Fruit fly (Drosophila melanogaster) whole organism, embryonic: ENCODE results near the gene ebd1.

Experiments used
- Adf1 ChIP-seq: fragments of 200-800 bp; sonication (Bioruptor generic); IDR thresholded peaks from 2 replicates; pipeline ENCODE4 v1.3.6; 2022; ENCODE audit warnings: missing biosample characterization, missing genetic modification characterization
- CG10147 ChIP-seq: fragments of 200-800 bp; sonication (Bioruptor generic); optimal IDR thresholded peaks from 2 replicates; lab custom pipeline; 2019; ENCODE audit warnings: missing biosample characterization, mild to moderate bottlenecking, missing genetic modification characterization, moderate library complexity
- CG10274 ChIP-seq: fragments of 200-800 bp; sonication (Bioruptor generic); optimal IDR thresholded peaks from 3 replicates; lab custom pipeline; 2017; ENCODE audit warnings: missing biosample characterization, mild to moderate bottlenecking, missing genetic modification characterization
- CG10321 ChIP-seq: fragments of 200-800 bp; sonication (Bioruptor generic); IDR thresholded peaks from 2 replicates; pipeline ENCODE4 v1.3.6; 2022; ENCODE audit warnings: missing biosample characterization, missing genetic modification characterization
- CG11560 ChIP-seq: fragments of 200-800 bp; sonication (Bioruptor generic); IDR thresholded peaks from 3 replicates; pipeline ENCODE4 v1.3.6; 2022; ENCODE audit warnings: missing biosample characterization, missing genetic modification characterization
- CG12391 ChIP-seq: fragments of 200-800 bp; sonication (Bioruptor generic); optimal IDR thresholded peaks from 3 replicates; lab custom pipeline; 2018; ENCODE audit warnings: missing biosample characterization, mild to moderate bottlenecking, missing genetic modification characterization, moderate library complexity
- CG13296 ChIP-seq: fragments of 200-800 bp; sonication (Bioruptor generic); optimal IDR thresholded peaks from 3 replicates; lab custom pipeline; 2018; ENCODE audit warnings: missing biosample characterization, mild to moderate bottlenecking, missing genetic modification characterization
- CG15011 ChIP-seq: fragments of 200-800 bp; sonication (Bioruptor generic); optimal IDR thresholded peaks from 3 replicates; lab custom pipeline; 2018; ENCODE audit warnings: missing biosample characterization, mild to moderate bottlenecking, missing genetic modification characterization
- CG15479 ChIP-seq: fragments of 200-800 bp; sonication (Bioruptor generic); optimal IDR thresholded peaks from 3 replicates; lab custom pipeline; 2019; ENCODE audit warnings: missing biosample characterization, mild to moderate bottlenecking, missing genetic modification characterization, moderate library complexity
- CG17912 ChIP-seq: fragments of 200-800 bp; sonication (Bioruptor generic); optimal IDR thresholded peaks from 2 replicates; lab custom pipeline; 2018; ENCODE audit warnings: missing biosample characterization, mild to moderate bottlenecking, missing genetic modification characterization
- CG30020 ChIP-seq: fragments of 200-800 bp; optimal IDR thresholded peaks from 2 replicates; lab custom pipeline; 2019; ENCODE audit warnings: missing biosample characterization, mild to moderate bottlenecking, missing genetic modification characterization, moderate library complexity
- CG32532 ChIP-seq: fragments of 200-800 bp; sonication (Bioruptor generic); IDR thresholded peaks from 2 replicates; pipeline ENCODE4 v1.3.6; 2022; ENCODE audit warnings: missing biosample characterization, missing genetic modification characterization
- CG32767 ChIP-seq: fragments of 200-800 bp; sonication (Bioruptor generic); IDR thresholded peaks from 2 replicates; pipeline ENCODE4 v1.3.6; 2022; ENCODE audit warnings: missing biosample characterization, missing genetic modification characterization
- CG34422 ChIP-seq: fragments of 200-800 bp; sonication (Bioruptor generic); IDR thresholded peaks from 3 replicates; pipeline ENCODE4 v1.3.6; 2022; ENCODE audit warnings: missing biosample characterization, missing genetic modification characterization
- CG3847 ChIP-seq: fragments of 200-800 bp; sonication (Bioruptor generic); IDR thresholded peaks from 2 replicates; pipeline ENCODE4 v1.3.6; 2022; ENCODE audit warnings: missing biosample characterization, missing genetic modification characterization
- CG4282 ChIP-seq: fragments of 200-800 bp; sonication (Bioruptor generic); optimal IDR thresholded peaks from 2 replicates; lab custom pipeline; 2016; ENCODE audit warnings: missing biosample characterization, missing genetic modification characterization
- CG4360 ChIP-seq: fragments of 200-800 bp; sonication (Bioruptor generic); IDR thresholded peaks from 2 replicates; pipeline ENCODE4 v1.3.6; 2022; ENCODE audit warnings: missing biosample characterization, missing genetic modification characterization
- CG43689 ChIP-seq: fragments of 200-800 bp; sonication (Bioruptor generic); IDR thresholded peaks from 2 replicates; pipeline ENCODE4 v1.3.6; 2022; ENCODE audit warnings: missing biosample characterization, missing genetic modification characterization
- CG4617 ChIP-seq: fragments of 200-800 bp; sonication (Bioruptor generic); optimal IDR thresholded peaks from 3 replicates; lab custom pipeline; 2016; ENCODE audit warnings: missing biosample characterization, missing genetic modification characterization, borderline replicate concordance
- CG4820 ChIP-seq: fragments of 200-800 bp; sonication (Bioruptor generic); optimal IDR thresholded peaks from 3 replicates; lab custom pipeline; 2016; ENCODE audit warnings: missing biosample characterization, missing genetic modification characterization
- CG6175 ChIP-seq: fragments of 200-800 bp; sonication (Bioruptor generic); IDR thresholded peaks from 3 replicates; pipeline ENCODE4 v1.3.6; 2022; ENCODE audit warnings: missing biosample characterization, missing genetic modification characterization
- CG6765 ChIP-seq: fragments of 200-800 bp; sonication (Bioruptor generic); optimal IDR thresholded peaks from 3 replicates; lab custom pipeline; 2017; ENCODE audit warnings: missing biosample characterization, mild to moderate bottlenecking, missing genetic modification characterization
- CG7372 ChIP-seq: fragments of 200-800 bp; sonication (Bioruptor generic); IDR thresholded peaks from 2 replicates; pipeline ENCODE4 v1.3.6; 2022; ENCODE audit warnings: missing biosample characterization, missing genetic modification characterization
- CkIIα-i1 ChIP-seq: fragments of 200-800 bp; sonication (Bioruptor generic); IDR thresholded peaks from 2 replicates; pipeline ENCODE4 v1.3.6; 2022; ENCODE audit warnings: missing biosample characterization, missing genetic modification characterization
- Dfd ChIP-seq, 2 experiments: fragments of >200 bp; optimal IDR thresholded peaks; 2 replicates each; lab custom pipeline; 2017; ENCODE audit warnings: missing biosample characterization in 2 of 2, missing genetic modification characterization in 2 of 2
- Dll ChIP-seq: fragments of 200-800 bp; sonication (Bioruptor generic); IDR thresholded peaks from 4 replicates; pipeline ENCODE4 v1.3.6; 2022; ENCODE audit warnings: missing biosample characterization, missing genetic modification characterization; ENCODE audit not compliant: partially characterized antibody
- HmgD ChIP-seq: fragments of 200-800 bp; sonication (Bioruptor generic); optimal IDR thresholded peaks from 3 replicates; lab custom pipeline; 2016; ENCODE audit warnings: missing biosample characterization, missing genetic modification characterization
- Nf-YB ChIP-seq: fragments of 200-800 bp; sonication (Bioruptor generic); optimal IDR thresholded peaks from 3 replicates; lab custom pipeline; 2019; ENCODE audit warnings: missing biosample characterization, mild to moderate bottlenecking, missing genetic modification characterization, moderate library complexity
- Opbp ChIP-seq: fragments of 200-800 bp; sonication (Bioruptor generic); IDR thresholded peaks from 3 replicates; pipeline ENCODE4 v1.3.6; 2022; ENCODE audit warnings: missing biosample characterization, missing genetic modification characterization; ENCODE audit not compliant: partially characterized antibody
- Pdp1 ChIP-seq, 2 experiments: fragments of 200-800 bp; sonication (Bioruptor generic); optimal IDR thresholded peaks; 3 replicates each; lab custom pipeline; 2016; ENCODE audit warnings: missing biosample characterization in 2 of 2, missing genetic modification characterization in 2 of 2, mild to moderate bottlenecking in 1 of 2, moderate library complexity in 1 of 2
- Side ChIP-seq: fragments of 200-800 bp; sonication (Bioruptor generic); optimal IDR thresholded peaks from 2 replicates; lab custom pipeline; 2016; ENCODE audit warnings: missing biosample characterization, missing genetic modification characterization
- Six4 ChIP-seq: fragments of 200-800 bp; sonication (Bioruptor generic); optimal IDR thresholded peaks from 2 replicates; lab custom pipeline; 2016; ENCODE audit warnings: missing biosample characterization, missing genetic modification characterization
- Spps ChIP-seq: fragments of 200-800 bp; sonication (Bioruptor generic); optimal IDR thresholded peaks from 2 replicates; lab custom pipeline; 2018; ENCODE audit warnings: missing biosample characterization, mild to moderate bottlenecking, missing genetic modification characterization
- Sry-β ChIP-seq: fragments of 200-800 bp; sonication (Bioruptor generic); optimal IDR thresholded peaks from 2 replicates; lab custom pipeline; 2018; ENCODE audit warnings: missing biosample characterization, mild to moderate bottlenecking, missing genetic modification characterization, moderate library complexity
- Usf ChIP-seq: fragments of 200-800 bp; sonication (Bioruptor generic); optimal IDR thresholded peaks from 2 replicates; lab custom pipeline; 2017; ENCODE audit warnings: missing genotype, missing biosample characterization, missing genetic modification characterization
- YL-1 ChIP-seq: fragments of 200-800 bp; sonication (Bioruptor generic); optimal IDR thresholded peaks from 3 replicates; lab custom pipeline; 2017; ENCODE audit warnings: missing biosample characterization, mild to moderate bottlenecking, missing genetic modification characterization
- ara ChIP-seq: fragments of 200-800 bp; sonication (Bioruptor generic); IDR thresholded peaks from 2 replicates; pipeline ENCODE4 v1.3.6; 2022; ENCODE audit warnings: missing biosample characterization, missing genetic modification characterization
- ato ChIP-seq: fragments of 200-800 bp; sonication (Bioruptor generic); IDR thresholded peaks from 2 replicates; pipeline ENCODE4 v1.3.6; 2022; ENCODE audit warnings: missing biosample characterization, missing genetic modification characterization; ENCODE audit not compliant: partially characterized antibody
- ems ChIP-seq: fragments of 200-800 bp; sonication (Bioruptor generic); optimal IDR thresholded peaks from 3 replicates; lab custom pipeline; 2016; ENCODE audit warnings: missing biosample characterization, missing genetic modification characterization
- ewg ChIP-seq: fragments of 200-800 bp; sonication (Bioruptor generic); optimal IDR thresholded peaks from 3 replicates; lab custom pipeline; 2017; ENCODE audit warnings: mild to moderate bottlenecking, missing biosample characterization, missing genetic modification reagents, missing genetic modification characterization
- nmo ChIP-seq: fragments of 200-800 bp; sonication (Bioruptor generic); optimal IDR thresholded peaks from 2 replicates; lab custom pipeline; 2018; ENCODE audit warnings: missing biosample characterization, mild to moderate bottlenecking, missing genetic modification characterization, moderate library complexity
- pan ChIP-seq, 4 experiments: fragments of >200 bp in 3 of 4; fragments of 200-800 bp in 1 of 4; sonication (Bioruptor generic) in 1 of 4; optimal IDR thresholded peaks in 3 of 4; IDR thresholded peaks in 1 of 4; 2 replicates each; pipeline versions ENCODE4 v1.3.6 to Lab custom; 2017 to 2022; ENCODE audit warnings: missing biosample characterization in 2 of 4, missing genetic modification characterization in 2 of 4, mixed read lengths in 1 of 4
- ro ChIP-seq: fragments of 200-800 bp; sonication (Bioruptor generic); IDR thresholded peaks from 2 replicates; pipeline ENCODE4 v1.3.6; 2022; ENCODE audit warnings: missing biosample characterization, missing genetic modification characterization
- salm ChIP-seq: fragments of 200-800 bp; sonication (Bioruptor generic); optimal IDR thresholded peaks from 2 replicates; lab custom pipeline; 2018; ENCODE audit warnings: missing biosample characterization, mild to moderate bottlenecking, missing genetic modification characterization
- scrt ChIP-seq: fragments of 200-800 bp; sonication (Bioruptor generic); optimal IDR thresholded peaks from 2 replicates; lab custom pipeline; 2018; ENCODE audit warnings: missing biosample characterization, mild to moderate bottlenecking, missing genetic modification characterization, moderate library complexity
- sisA ChIP-seq: fragments of 200-800 bp; sonication (Bioruptor generic); IDR thresholded peaks from 2 replicates; pipeline ENCODE4 v1.3.6; 2022; ENCODE audit warnings: missing biosample characterization, missing genetic modification characterization
- tup ChIP-seq: fragments of 200-800 bp; sonication (Bioruptor generic); optimal IDR thresholded peaks from 2 replicates; lab custom pipeline; 2016; ENCODE audit warnings: missing biosample characterization, mild to moderate bottlenecking, missing genetic modification characterization, moderate library complexity

Gene ebd1

DNA sequence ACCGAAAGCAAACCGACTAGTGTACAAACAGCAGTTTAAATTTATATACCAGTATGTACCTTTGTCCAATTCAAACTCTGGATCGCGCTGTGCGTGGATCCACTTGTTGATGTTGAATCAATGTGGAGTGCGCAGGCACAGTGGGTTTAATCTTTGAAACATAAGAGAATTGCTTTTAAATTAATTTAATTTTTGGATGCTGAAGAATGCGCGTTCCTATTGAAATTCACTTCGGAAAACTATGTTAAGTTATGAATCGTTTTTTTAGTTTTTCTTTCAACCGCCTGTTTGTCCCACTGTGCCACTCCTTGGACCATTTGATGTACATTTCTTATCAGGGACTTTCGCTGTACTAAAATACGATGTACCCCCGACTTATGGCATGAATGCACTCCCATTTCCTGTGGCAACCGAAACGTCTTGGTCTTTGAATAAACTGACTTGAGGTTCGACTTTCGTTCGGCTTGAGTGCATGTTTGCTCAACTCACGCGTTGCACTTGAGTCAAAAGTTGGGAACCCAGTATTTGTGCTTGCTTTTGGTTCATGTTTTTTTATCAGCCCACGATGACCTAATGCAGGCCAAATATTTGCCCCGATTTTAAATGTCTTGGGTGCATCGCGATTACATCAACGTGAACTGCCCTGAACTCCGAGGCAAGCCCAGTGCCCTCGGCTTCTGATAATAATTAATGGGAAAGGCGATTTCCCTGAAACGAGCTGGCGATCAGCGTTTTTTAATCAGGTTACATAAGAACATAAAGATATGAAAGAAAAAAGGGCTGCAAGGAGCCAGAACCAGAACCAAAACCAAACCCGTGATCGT, 39.4 kb upstream of the ebd1 start (continued):
- TF ChIP-seq CG11560 (tag; lab: Robert Waterston, UW) (peak; percentile 43; the same call in 2 of the 3 replicates), CG13296 (GFP tag; lab: Kevin White, UChicago) (no peak), CG3847 (GFP tag; lab: Robert Waterston, UW) (peak; percentile 70), CG32767 (GFP tag; lab: Robert Waterston, UW) (peak; percentile 92), Spps (tag; lab: Kevin White, UChicago) (peak; percentile 97), CG4282 (GFP tag; lab: Kevin White, UChicago) (peak; percentile 90), CG10321 (GFP tag; lab: Robert Waterston, UW) (peak; percentile 66; the same call in 1 of the 2 replicates), CG10274 (GFP tag; lab: Kevin White, UChicago) (peak; percentile 66), Pdp1 (GFP tag; optimal IDR thresholded peaks at IDR 0.05; lab: Kevin White, UChicago) (peak; percentile 84 to 94), YL-1 (peak; percentile 85), CkIIα-i1 (GFP tag; lab: Robert Waterston, UW) (peak; percentile 45; the same call in 1 of the 2 replicates), ato (GFP tag; lab: Robert Waterston, UW) (no peak), CG10147 (GFP tag; lab: Kevin White, UChicago) (peak; percentile 59), Side (peak; percentile 93), CG6175 (GFP tag; lab: Robert Waterston, UW) (0 out of 3 replicates have a peak, but pooled peaks have one; percentile 35), salm (tag; lab: Kevin White, UChicago) (peak; percentile 94), CG15479 (GFP tag; lab: Kevin White, UChicago) (peak; percentile 76), CG43689 (peak; percentile 73), nmo (GFP tag; lab: Kevin White, UChicago) (peak; percentile 95), ems (GFP tag; lab: Kevin White, UChicago) (peak; percentile 92), CG4360 (GFP tag; lab: Robert Waterston, UW) (peak; percentile 86), CG15011 (GFP tag; lab: Kevin White, UChicago) (peak; percentile 81), CG4617 (GFP tag; lab: Kevin White, UChicago) (peak; percentile 72), Sry-β (peak; percentile 73), CG30020 (peak; percentile 77), CG4820 (GFP tag; lab: Kevin White, UChicago) (peak; percentile 96), sisA (GFP tag; lab: Robert Waterston, UW) (peak; percentile 91), tup (peak; percentile 82), CG17912 (peak; percentile 46), ara (GFP tag; lab: Robert Waterston, UW) (peak; percentile 99), CG34422 (GFP tag; lab: Robert Waterston, UW) (peak; percentile 94), HmgD (GFP tag; lab: Kevin White, UChicago) (peak; percentile 44), Opbp (GFP tag; lab: Robert Waterston, UW) (peak; percentile 26; the same call in 1 of the 3 replicates), Six4 (GFP tag; lab: Kevin White, UChicago) (peak; percentile 95), ro (GFP tag; lab: Robert Waterston, UW) (peak; percentile 83; the same call in 1 of the 2 replicates), Dll (GFP tag; lab: Robert Waterston, UW) (no peak), CG32532 (peak; percentile 82), Dfd (GFP tag; optimal IDR thresholded peaks at IDR 0.05; lab: Kevin White, UChicago) (no peak), ewg (GFP tag; lab: Kevin White, UChicago) (peak; percentile 84), Usf (GFP tag; lab: Kevin White, UChicago) (peak; percentile 79), pan (optimal IDR thresholded peaks at IDR 0.05; lab: Kevin White, UChicago) (no peak), pan (GFP tag; optimal IDR thresholded peaks at IDR 0.05 in 1 of 2, IDR thresholded peaks at IDR 0.05 in 1 of 2) (peak in 1 of 2 experiments; percentile 91), scrt (GFP tag; lab: Kevin White, UChicago) (peak; percentile 69), CG6765 (peak; percentile 36), Nf-YB (peak; percentile 80), CG12391 (peak; percentile 95), Adf1 (GFP tag; lab: Robert Waterston, UW) (no peak), CG7372 (GFP tag; lab: Robert Waterston, UW) (peak; percentile 77)
